Worm (Caenorhabditis elegans): ENCODE data around the gene wnk-1.

The wnk-1 gene

DNA sequence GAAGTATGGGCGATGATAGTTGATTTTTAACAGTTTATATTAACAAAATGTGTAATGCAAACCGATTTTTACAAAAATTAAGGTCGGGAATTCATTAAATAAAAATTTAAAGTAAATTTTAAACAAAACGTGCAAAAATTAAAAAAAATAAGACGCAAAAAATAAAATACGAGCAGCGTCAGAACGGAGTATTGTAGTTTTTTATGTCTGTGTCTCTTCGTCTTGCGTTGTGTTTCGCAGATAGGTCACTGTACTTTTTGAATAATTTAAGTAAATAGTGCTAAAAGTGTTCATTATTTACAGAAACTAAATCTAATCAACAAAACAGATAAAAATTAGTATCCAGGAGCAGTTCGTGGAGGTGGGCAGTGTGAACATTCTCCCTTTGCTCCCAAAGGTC lies 60.4 kb downstream of the wnk-1 start (continued):
- no peak for TF ChIP-seq vab-15 (tag; optimal IDR thresholded peaks at IDR 0.05)
- peak; percentile 31 for TF ChIP-seq aly-2 (tag; optimal IDR thresholded peaks at IDR 0.05)

DNA sequence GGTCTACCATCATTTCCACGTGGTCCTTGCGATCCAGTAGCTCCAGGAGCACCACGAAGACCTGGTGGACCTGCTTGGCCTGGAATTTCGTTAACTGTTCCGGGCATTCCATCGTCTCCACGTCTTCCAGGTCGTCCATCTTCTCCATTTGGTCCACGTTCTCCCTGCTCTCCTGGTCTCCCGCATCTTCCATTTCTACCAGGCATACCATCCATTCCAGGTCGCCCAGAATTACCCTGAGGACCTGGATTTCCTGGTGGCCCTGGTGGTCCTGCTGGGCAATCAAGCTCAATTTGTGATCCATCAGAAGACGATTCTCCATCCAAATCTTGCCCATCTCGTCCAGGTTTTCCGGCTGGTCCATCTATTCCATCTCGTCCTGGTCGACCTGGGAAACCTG lies 60.9 kb downstream of the wnk-1 start:
- TF ChIP-seq efl-1 (optimal IDR thresholded peaks at IDR 0.05), result no peak
- peak in 1 of 2 experiments; percentile 70 for TF ChIP-seq efl-1 (GFP tag; optimal IDR thresholded peaks at IDR 0.05 in 1 of 2)
- TF ChIP-seq elt-3 (tag; optimal IDR thresholded peaks at IDR 0.05), result no peak
- no peak for TF ChIP-seq ces-1 (GFP tag; optimal IDR thresholded peaks at IDR 0.05)

DNA sequence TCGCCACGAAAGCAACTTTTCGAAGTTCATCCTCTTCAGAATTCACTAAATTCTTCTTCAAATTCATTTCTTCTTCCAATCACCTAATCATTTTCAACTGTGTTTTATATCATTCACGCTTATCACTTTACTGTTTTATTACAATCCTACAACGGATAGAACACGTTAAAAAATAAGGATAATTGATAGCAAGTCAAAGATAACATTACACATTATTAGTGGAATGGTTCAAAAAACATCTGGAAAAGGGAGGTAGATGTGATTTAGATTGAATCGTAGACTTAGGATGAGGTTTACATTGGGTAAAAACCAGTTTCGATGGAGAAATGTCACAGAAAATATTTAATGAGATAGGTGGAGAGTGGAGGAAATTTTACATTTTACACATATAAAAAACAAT lies 61.8 kb downstream of the wnk-1 start, which contains the start of gene col-120:
TSS of gene col-120 (minus strand) at position 101 of the 400 bp plus-strand sequence.
- TF ChIP-seq hlh-17 (GFP tag; optimal IDR thresholded peaks at IDR 0.05; ENCODE audit: borderline replicate concordance) (no peak), sptf-1 (tag; optimal IDR thresholded peaks at IDR 0.05) (no peak), nhr-77 (tag; optimal IDR thresholded peaks at IDR 0.05) (no peak), lin-39 (tag; optimal IDR thresholded peaks at IDR 0.05) (no peak), nhr-76 (tag; optimal IDR thresholded peaks at IDR 0.05) (no peak), ceh-8 (GFP tag; optimal IDR thresholded peaks at IDR 0.05) (no peak), C16A3.4 (tag; optimal IDR thresholded peaks at IDR 0.05) (no peak), unc-86 (tag; optimal IDR thresholded peaks at IDR 0.05) (no peak), aly-2 (tag; optimal IDR thresholded peaks at IDR 0.05) (no peak), nhr-84 (tag; optimal IDR thresholded peaks at IDR 0.05) (no peak), nhr-28 (tag; optimal IDR thresholded peaks at IDR 0.05) (no peak), nhr-237 (tag; optimal IDR thresholded peaks at IDR 0.05) (no peak), alr-1 (tag; optimal IDR thresholded peaks at IDR 0.05; ENCODE audit: borderline replicate concordance) (no peak), xbp-1 (tag; optimal IDR thresholded peaks at IDR 0.05) (no peak), tbx-2 (tag; optimal IDR thresholded peaks at IDR 0.05) (no peak), ets-5 (GFP tag; IDR thresholded peaks at IDR 0.05) (no peak), zip-4 (GFP tag; optimal IDR thresholded peaks at IDR 0.05) (no peak), efl-3 (GFP tag; optimal IDR thresholded peaks at IDR 0.05) (no peak)

All from whole organism, L1 larva.